Worm (Caenorhabditis elegans) whole organism, midembryonic: ENCODE data around the gene B0432.8.
"Not testable (repeated sequence)": the region's sequence is repeated elsewhere in the genome, so short reads cannot be mapped to it uniquely, and the experiment has no call there.

Experiments
- T22C8.4 ChIP-seq: fragments of 200-800 bp; sonication (Bioruptor generic); IDR thresholded peaks from 2 replicates; pipeline ENCODE4 v1.3.6; 2022; ENCODE audit warnings: missing genetic modification characterization, missing compliant biosample characterization
- cog-1 ChIP-seq: sonication (generic microtip); optimal IDR thresholded peaks from 2 replicates; lab custom pipeline; 2016; ENCODE audit warnings: missing genetic modification characterization, missing compliant biosample characterization
- flt-1 ChIP-seq: fragments of 200-800 bp; sonication (Bioruptor generic); IDR thresholded peaks from 2 replicates; pipeline ENCODE4 v1.3.6; 2022; ENCODE audit warnings: missing genetic modification characterization, missing compliant biosample characterization
- klf-2 ChIP-seq: fragments of 200-800 bp; sonication (Bioruptor generic); conservative IDR thresholded peaks from 2 replicates; pipeline ENCODE4 v1.3.6; 2022; ENCODE audit warnings: missing genetic modification reagents, missing genetic modification characterization, missing compliant biosample characterization
- med-1 ChIP-seq: sonication (generic microtip); optimal IDR thresholded peaks from 2 replicates; lab custom pipeline; 2017; ENCODE audit warnings: missing genetic modification characterization, mild to moderate bottlenecking, missing compliant biosample characterization, antibody characterized with exemption, missing genetic modification reagents; ENCODE audit not compliant: insufficient read depth
- ref-1 ChIP-seq: fragments of 200-800 bp; sonication (Bioruptor generic); conservative IDR thresholded peaks from 2 replicates; pipeline ENCODE4 v1.3.6; 2022; ENCODE audit warnings: missing genetic modification reagents, missing genetic modification characterization, missing compliant biosample characterization
- tab-1 ChIP-seq: fragments of 200-800 bp; sonication (Bioruptor generic); IDR thresholded peaks from 2 replicates; pipeline ENCODE4 v1.3.6; 2022; ENCODE audit warnings: missing genetic modification characterization, missing compliant biosample characterization
- ztf-23 ChIP-seq: fragments of 200-800 bp; sonication (Bioruptor generic); IDR thresholded peaks from 2 replicates; pipeline ENCODE4 v1.3.6; 2022; ENCODE audit warnings: missing genetic modification reagents, missing genetic modification characterization, missing compliant biosample characterization
- ztf-29 ChIP-seq: fragments of 200-800 bp; sonication (Bioruptor generic); IDR thresholded peaks from 2 replicates; pipeline ENCODE4 v1.3.6; 2022; ENCODE audit warnings: missing genetic modification reagents, missing genetic modification characterization, missing compliant biosample characterization

The B0432.8 gene

DNA sequence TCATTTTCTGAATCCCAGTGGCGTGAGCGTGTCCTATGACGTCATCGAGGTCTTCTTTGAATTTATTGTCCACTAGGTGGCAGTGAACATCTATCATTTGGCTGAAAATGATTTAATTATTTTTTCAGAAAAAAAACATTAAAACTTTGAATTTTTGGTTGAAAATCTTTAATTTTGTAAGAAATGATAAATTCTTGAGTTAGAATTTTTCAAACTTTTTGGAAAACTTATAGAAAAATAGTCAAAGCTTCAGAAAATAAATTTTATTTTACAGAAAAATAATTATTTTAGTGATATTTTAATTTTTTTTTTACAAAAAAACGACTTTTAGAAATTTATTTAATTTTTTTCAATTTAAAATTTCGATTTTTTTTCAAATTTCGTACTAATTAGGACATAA is at the start of gene B0432.8:
TSS of gene B0432.8 (minus strand) at position 101 of the 400 bp plus-strand sequence.
- TF ChIP-seq T22C8.4 (GFP tag; lab: Robert Waterston, UW) (no peak), ztf-23 (GFP tag; lab: Robert Waterston, UW) (no peak), tab-1 (GFP tag; lab: Robert Waterston, UW) (no peak), klf-2 (no peak), flt-1 (GFP tag; lab: Robert Waterston, UW) (no peak), med-1 (GFP tag; lab: Kevin White, UChicago) (no peak), cog-1 (tag; lab: Kevin White, UChicago) (no peak), ref-1 (GFP tag; lab: Robert Waterston, UW) (no peak), ztf-29 (GFP tag; lab: Robert Waterston, UW) (no peak)

DNA sequence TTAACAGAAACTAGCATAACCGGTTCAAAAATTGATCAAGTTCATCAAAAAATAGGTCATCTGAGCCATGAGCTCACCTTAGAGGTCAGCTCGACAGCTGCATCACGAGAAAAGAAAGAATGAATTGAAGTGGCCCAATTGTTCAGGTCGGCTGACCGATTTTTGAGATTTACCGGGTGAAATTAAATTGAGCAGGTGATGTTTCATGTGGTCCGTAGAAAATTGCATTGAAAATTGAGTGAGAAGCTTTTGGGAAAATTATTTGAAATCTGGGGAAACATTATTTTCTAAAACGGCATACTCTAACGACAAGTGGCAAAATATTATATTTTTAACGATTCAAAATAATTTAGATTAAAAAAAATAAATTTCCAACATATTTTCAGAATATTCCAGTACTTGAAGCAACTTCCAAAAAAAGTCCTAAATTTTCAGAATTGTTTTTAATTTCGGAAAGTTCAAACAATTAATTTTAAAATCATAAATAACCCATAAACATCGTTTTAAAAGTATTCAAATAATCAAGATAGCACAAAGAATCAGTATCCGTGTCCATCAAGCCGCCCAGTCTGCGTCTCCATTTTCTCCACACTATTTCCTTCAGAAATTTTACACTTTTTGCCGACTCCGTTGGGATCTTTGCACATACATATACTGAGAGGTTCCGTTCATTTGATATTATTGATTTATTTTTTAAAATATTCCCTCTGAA is 47.3 kb upstream of the B0432.8 start, which contains the start of gene sgcb-1:
TSS of gene sgcb-1 (plus strand) at position 662 of the 712 bp plus-strand sequence.
- TF ChIP-seq flt-1 (GFP tag; lab: Robert Waterston, UW) (no peak), T22C8.4 (GFP tag; lab: Robert Waterston, UW) (no peak), ztf-29 (GFP tag; lab: Robert Waterston, UW) (no peak), cog-1 (tag; lab: Kevin White, UChicago) (no peak), med-1 (GFP tag; lab: Kevin White, UChicago) (no peak), klf-2 (no peak), ztf-23 (GFP tag; lab: Robert Waterston, UW) (no peak), ref-1 (GFP tag; lab: Robert Waterston, UW) (no peak), tab-1 (GFP tag; lab: Robert Waterston, UW) (no peak)

DNA sequence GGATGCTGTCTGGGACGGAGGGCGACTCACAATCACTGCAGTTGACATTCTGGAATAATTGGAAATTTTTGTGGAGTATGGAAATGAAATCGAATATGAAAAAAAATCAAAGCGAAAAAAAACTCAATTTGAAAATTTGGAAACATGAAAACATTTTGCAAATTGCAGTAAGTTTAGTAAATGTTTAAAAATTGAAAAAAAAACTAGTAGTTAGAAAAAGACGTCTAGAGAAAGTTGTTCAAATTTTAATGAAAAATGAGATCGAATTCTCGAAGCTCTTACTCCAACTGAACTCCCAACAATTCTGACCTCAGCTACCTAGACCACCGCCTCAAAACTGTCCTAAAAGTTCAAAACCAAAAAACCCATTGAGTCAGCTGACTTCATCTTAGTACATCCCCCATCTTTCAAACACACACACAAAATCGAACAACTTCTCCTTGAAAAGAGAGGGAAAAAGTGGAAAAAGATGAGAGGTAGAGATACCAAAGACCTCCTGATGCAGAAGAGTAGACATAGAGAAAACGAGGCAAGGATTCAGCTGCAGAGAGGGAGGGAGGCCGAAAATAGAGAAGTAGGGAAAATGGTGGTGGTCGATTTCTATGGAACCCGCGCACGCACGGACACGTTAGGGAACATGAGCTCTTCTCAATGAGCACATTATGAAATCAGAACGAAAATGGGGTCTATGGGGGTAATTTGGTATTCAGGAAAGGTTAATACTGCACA is 44.7 kb upstream of the B0432.8 start, which contains the start of gene K01A2.10:
TSS of gene K01A2.10 (minus strand) at position 51 of the 729 bp plus-strand sequence.
- TF ChIP-seq tab-1 (GFP tag; lab: Robert Waterston, UW) (no peak), ref-1 (GFP tag; lab: Robert Waterston, UW) (no peak)

DNA sequence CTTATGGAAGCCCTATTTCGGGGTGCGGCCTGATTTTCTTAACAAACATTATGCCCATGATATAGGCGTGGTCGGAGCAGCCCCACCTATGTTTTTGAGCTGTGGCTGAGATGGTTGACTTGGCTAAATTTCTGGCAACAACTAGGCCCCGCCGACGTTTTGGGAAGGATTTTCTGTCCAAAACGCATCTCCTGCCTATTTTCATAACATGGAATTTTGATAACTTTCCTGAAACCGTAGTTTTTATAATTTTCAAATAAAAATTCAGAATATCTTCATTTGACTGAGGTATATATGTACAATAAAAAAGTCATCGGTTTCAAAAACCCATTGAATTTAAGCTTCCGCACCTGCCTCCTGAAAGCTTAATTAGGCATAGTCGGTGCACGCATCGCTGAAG is 42.6 kb upstream of the B0432.8 start:
- TF ChIP-seq tab-1 (GFP tag; lab: Robert Waterston, UW) (no peak), ztf-23 (GFP tag; lab: Robert Waterston, UW) (no peak)

DNA sequence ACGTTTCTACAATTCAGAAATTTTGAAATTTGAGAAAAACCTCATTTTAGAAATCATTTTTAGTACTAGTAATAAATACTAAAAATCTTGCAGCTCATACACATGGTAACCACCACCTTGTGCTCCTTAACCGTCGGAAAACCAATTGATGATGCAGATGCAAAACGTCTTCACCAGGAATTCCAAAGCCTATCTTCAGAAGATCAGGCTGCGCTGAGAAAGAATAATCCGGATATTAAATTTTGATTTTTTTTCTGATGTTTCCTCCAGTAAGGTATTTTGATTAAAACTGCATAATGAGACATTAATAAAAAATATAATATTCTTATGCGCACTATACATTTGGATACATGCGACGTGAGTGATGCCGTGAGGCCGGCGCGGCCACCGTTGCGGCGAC is 42.2 kb upstream of the B0432.8 start:
- TF ChIP-seq ztf-29 (GFP tag; lab: Robert Waterston, UW) (no peak), klf-2 (no peak), med-1 (GFP tag; lab: Kevin White, UChicago) (no peak), ztf-23 (GFP tag; lab: Robert Waterston, UW) (no peak), ref-1 (GFP tag; lab: Robert Waterston, UW) (no peak)

DNA sequence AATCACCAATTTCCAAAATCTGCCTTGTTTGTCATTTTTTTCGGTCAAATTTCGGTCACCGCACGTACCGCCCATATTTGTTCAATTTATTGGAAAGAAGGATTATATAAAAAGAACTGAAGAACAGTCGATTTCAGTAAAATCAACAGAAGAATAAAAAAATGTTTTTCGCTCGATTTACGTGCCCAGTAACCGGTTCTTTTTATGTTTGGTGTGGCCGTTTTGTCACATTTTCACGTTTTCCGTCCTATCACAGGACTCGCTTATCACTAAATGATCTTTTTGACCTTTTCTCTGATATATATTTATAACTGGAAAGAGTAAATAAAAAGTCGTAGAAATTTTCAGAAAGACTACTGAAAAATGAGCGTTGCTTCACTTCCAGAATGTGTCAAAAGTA is 40.9 kb upstream of the B0432.8 start, which contains the start of gene far-7:
TSS of gene far-7 (plus strand) at position 331 of the 400 bp plus-strand sequence.
- no peak for TF ChIP-seq tab-1 (GFP tag; lab: Robert Waterston, UW)
- TF ChIP-seq klf-2, result no peak
- no peak for TF ChIP-seq T22C8.4 (GFP tag; lab: Robert Waterston, UW)
- no peak for TF ChIP-seq med-1 (GFP tag; lab: Kevin White, UChicago)
- TF ChIP-seq cog-1 (tag; lab: Kevin White, UChicago), result no peak
- TF ChIP-seq ref-1 (GFP tag; lab: Robert Waterston, UW), result no peak
- TF ChIP-seq flt-1 (GFP tag; lab: Robert Waterston, UW), result no peak
- TF ChIP-seq ztf-23 (GFP tag; lab: Robert Waterston, UW), result no peak
- TF ChIP-seq ztf-29 (GFP tag; lab: Robert Waterston, UW), result no peak

DNA sequence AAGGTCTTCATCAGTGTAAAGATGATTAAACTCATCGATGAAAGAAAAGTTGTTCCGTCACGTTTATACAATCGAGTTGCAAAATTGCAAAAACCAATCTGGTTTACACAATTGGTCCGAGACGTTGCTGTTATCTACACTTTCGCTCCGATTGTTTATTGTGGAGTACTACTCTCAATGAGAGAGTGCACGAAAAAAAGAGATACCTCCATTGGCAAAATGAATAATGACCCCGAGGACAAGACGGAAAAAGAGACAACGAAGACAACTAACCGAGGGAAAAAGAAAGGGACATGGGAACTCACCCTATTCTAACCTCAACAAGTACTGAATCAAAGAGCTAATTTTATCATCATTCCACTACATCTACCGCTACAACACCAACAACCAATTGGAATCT is 35.0 kb upstream of the B0432.8 start:
- TF ChIP-seq ref-1 (GFP tag; lab: Robert Waterston, UW), result no peak
- no peak for TF ChIP-seq flt-1 (GFP tag; lab: Robert Waterston, UW)
- TF ChIP-seq klf-2, result no peak
- no peak for TF ChIP-seq ztf-23 (GFP tag; lab: Robert Waterston, UW)

DNA sequence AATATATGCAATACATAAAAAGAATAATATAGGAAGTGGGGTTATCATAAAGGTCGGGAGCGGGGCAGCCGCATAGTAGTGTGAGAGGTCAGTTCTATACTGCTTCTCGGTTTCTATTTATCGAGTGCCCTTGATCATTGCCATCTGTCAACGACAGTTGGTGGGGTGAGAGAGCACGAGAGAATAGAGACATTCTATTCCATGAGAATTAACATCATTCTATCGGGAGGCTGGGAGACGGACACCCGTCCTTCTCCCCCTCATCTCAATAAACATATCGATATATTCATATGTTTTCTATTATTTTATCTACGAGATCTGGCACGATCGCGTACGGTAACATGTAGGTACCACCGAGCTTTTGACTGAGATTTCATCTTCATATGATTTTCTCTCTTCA is 33.6 kb upstream of the B0432.8 start, which contains the start of gene mps-2:
TSS of gene mps-2 (minus strand) at position 101 of the 400 bp plus-strand sequence.
- not testable (repeated sequence) for TF ChIP-seq med-1 (GFP tag; lab: Kevin White, UChicago); ztf-29 (GFP tag; lab: Robert Waterston, UW); ref-1 (GFP tag; lab: Robert Waterston, UW)

DNA sequence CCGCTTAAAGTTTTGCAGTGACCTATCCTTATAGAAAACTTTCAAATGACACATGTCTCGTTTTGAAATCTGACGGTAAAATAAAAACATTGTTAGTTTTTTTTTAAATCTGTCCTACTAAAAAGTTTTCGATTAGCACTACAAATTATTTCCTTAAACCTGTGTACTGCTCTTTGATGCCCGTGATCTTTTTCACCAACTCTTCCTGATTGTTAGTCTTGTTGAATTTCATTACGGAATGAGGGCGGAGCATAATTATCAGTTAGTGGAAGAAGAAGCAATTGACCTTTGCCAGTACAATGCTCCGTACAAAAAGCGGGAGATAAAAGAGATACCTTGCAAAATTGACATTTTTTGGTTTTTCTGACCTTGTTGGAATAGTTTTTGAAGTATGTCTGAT is 28.6 kb upstream of the B0432.8 start, which contains the start of gene K01A2.4:
TSS of gene K01A2.4 (plus strand) at position 301 of the 400 bp plus-strand sequence.
- TF ChIP-seq tab-1 (GFP tag; lab: Robert Waterston, UW) (no peak), flt-1 (GFP tag; lab: Robert Waterston, UW) (no peak), ref-1 (GFP tag; lab: Robert Waterston, UW) (no peak), med-1 (GFP tag; lab: Kevin White, UChicago) (no peak), cog-1 (tag; lab: Kevin White, UChicago) (no peak), klf-2 (no peak), T22C8.4 (GFP tag; lab: Robert Waterston, UW) (no peak), ztf-29 (GFP tag; lab: Robert Waterston, UW) (no peak)
